Worm (Caenorhabditis elegans): Measurements from ENCODE around the gene ufd-3.

The ufd-3 gene

DNA sequence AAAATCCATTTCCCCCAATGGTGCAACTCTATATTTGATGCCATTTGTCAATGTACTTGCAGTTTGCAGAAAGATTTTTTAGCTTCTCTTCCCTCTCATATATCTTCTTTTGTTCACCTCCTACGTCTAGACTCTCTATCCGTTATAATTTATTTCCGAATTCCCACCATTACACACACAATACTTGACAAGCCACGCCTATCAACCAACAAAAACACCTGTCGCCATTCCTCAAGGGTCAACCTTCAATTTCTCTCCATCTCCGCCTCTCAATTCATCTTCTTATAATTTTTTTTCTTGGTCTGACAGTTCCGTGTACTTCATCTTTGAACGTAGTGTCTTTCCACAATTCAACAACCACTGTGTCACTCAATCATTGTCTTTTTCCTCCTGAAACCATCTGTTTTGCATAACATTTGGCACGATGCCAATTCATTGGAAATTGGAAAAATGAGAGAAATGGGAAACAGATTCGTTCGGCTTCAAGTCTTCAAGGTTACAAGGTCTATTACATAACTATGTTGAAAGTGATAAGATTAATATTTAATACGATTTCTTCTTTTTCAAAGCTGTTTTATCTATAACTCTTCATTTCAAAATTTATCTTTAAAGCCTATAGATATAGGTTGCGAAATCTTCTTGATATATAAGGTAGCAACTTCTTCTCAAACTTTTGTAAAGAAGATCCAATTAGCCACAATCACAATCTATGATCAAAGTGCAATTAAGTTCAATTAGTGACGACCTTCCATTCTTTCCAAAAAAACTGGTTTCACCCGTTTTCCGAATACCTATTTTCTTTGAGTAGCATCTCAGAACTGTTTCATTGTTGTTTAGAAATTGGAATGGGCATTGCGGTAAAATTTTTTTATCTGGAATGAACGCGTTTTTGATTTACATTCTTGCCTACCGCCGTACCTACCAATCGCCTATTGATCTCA is 46.4 kb downstream of the ufd-3 start (continued):
- TF ChIP-seq snpc-4 (tag; optimal IDR thresholded peaks at IDR 0.05), result no peak
- no peak for TF ChIP-seq aly-2 (tag; optimal IDR thresholded peaks at IDR 0.05)
- no peak for TF ChIP-seq lin-13 (GFP tag; optimal IDR thresholded peaks at IDR 0.05)
- TF ChIP-seq unc-30 (tag; optimal IDR thresholded peaks at IDR 0.05), result no peak
- TF ChIP-seq rnt-1 (tag; optimal IDR thresholded peaks at IDR 0.05), result peak; percentile 34
- TF ChIP-seq lin-39 (tag; optimal IDR thresholded peaks at IDR 0.05), result no peak
- no peak for TF ChIP-seq skn-1 (tag; optimal IDR thresholded peaks at IDR 0.05)
- peak; percentile 96 for TF ChIP-seq fkh-4 (tag; optimal IDR thresholded peaks at IDR 0.05; ENCODE audit: borderline replicate concordance)
- no peak for TF ChIP-seq ceh-90 (tag; optimal IDR thresholded peaks at IDR 0.05)
- TF ChIP-seq nhr-12 (tag; optimal IDR thresholded peaks at IDR 0.05), result no peak
- no peak for TF ChIP-seq hlh-4 (tag; optimal IDR thresholded peaks at IDR 0.05)
- TF ChIP-seq ztf-4 (tag; optimal IDR thresholded peaks at IDR 0.05), result no peak
- no peak for TF ChIP-seq nhr-84 (tag; optimal IDR thresholded peaks at IDR 0.05)
- no peak for TF ChIP-seq unc-86 (tag; optimal IDR thresholded peaks at IDR 0.05)
- no peak for TF ChIP-seq fkh-8 (tag; optimal IDR thresholded peaks at IDR 0.05)
- TF ChIP-seq lin-14 (GFP tag; optimal IDR thresholded peaks at IDR 0.05), result peak; percentile 45
- TF ChIP-seq nhr-77 (tag; optimal IDR thresholded peaks at IDR 0.05), result no peak
- TF ChIP-seq zip-4 (GFP tag; optimal IDR thresholded peaks at IDR 0.05), result no peak
- TF ChIP-seq nhr-11 (tag; optimal IDR thresholded peaks at IDR 0.05), result no peak
- no peak for TF ChIP-seq C16A3.4 (tag; optimal IDR thresholded peaks at IDR 0.05)
- no peak for TF ChIP-seq ces-1 (GFP tag; optimal IDR thresholded peaks at IDR 0.05)
- peak; percentile 2 for TF ChIP-seq blmp-1 (tag; optimal IDR thresholded peaks at IDR 0.05)
- TF ChIP-seq pax-3 (tag; optimal IDR thresholded peaks at IDR 0.05), result no peak
- TF ChIP-seq lin-15B (tag; optimal IDR thresholded peaks at IDR 0.05), result no peak
- no peak for TF ChIP-seq tlp-1 (tag; optimal IDR thresholded peaks at IDR 0.05)
- no peak for TF ChIP-seq hlh-17 (GFP tag; optimal IDR thresholded peaks at IDR 0.05; ENCODE audit: borderline replicate concordance)
- TF ChIP-seq nhr-71 (tag; optimal IDR thresholded peaks at IDR 0.05), result peak; percentile 18
- no peak for TF ChIP-seq aha-1 (tag; optimal IDR thresholded peaks at IDR 0.05)
- no peak for TF ChIP-seq lir-3 (tag; optimal IDR thresholded peaks at IDR 0.05; ENCODE audit: poor library complexity)
- TF ChIP-seq ztf-11 (tag; optimal IDR thresholded peaks at IDR 0.05), result peak in 1 of 2 experiments; percentile 39
- TF ChIP-seq efl-1 (optimal IDR thresholded peaks at IDR 0.05), result no peak
- no peak for TF ChIP-seq efl-1 (GFP tag; optimal IDR thresholded peaks at IDR 0.05 in 1 of 2)
- no peak for TF ChIP-seq unc-98 (GFP tag; IDR thresholded peaks at IDR 0.05)
- no peak for TF ChIP-seq C04F5.9 (tag; optimal IDR thresholded peaks at IDR 0.05)

DNA sequence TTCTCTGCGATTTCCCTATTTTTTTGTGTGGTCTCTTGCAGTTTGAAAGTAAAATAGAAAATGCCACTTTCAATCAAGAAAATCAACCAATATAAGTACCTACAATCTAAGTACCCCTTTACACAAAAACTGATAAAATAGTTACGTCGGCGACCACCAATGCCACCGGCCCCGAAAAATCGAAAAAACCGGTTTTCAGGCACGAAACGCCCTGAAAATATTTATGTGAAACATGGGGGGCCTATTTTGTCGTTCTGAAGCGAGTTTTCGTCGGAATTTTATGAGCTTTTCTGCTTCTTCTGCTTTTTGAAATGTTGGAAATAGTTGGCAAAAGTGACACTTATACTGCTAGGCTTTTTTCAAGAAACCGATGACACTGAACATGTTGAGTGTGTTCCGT is 48.1 kb downstream of the ufd-3 start:
- TF ChIP-seq unc-62 (GFP tag; optimal IDR thresholded peaks at IDR 0.05) (no peak), rnt-1 (tag; optimal IDR thresholded peaks at IDR 0.05) (no peak), tbx-2 (tag; optimal IDR thresholded peaks at IDR 0.05) (no peak), xbp-1 (tag; optimal IDR thresholded peaks at IDR 0.05) (no peak), nhr-71 (tag; optimal IDR thresholded peaks at IDR 0.05) (no peak), ztf-11 (tag; optimal IDR thresholded peaks at IDR 0.05) (no peak), lin-14 (GFP tag; optimal IDR thresholded peaks at IDR 0.05) (peak; percentile 12), efl-1 (optimal IDR thresholded peaks at IDR 0.05) (no peak), efl-1 (GFP tag; optimal IDR thresholded peaks at IDR 0.05 in 1 of 2) (peak in 1 of 2 experiments; percentile 64), nhr-76 (tag; optimal IDR thresholded peaks at IDR 0.05) (no peak), unc-86 (tag; optimal IDR thresholded peaks at IDR 0.05) (no peak), zag-1 (tag; optimal IDR thresholded peaks at IDR 0.05) (no peak), alr-1 (tag; optimal IDR thresholded peaks at IDR 0.05; ENCODE audit: borderline replicate concordance) (no peak), swsn-7 (tag; optimal IDR thresholded peaks at IDR 0.05) (no peak), unc-98 (GFP tag; IDR thresholded peaks at IDR 0.05) (no peak), nhr-20 (tag; optimal IDR thresholded peaks at IDR 0.05) (no peak), grh-1 (GFP tag; IDR thresholded peaks at IDR 0.05) (peak; percentile 82), nhr-19 (GFP tag; conservative IDR thresholded peaks at IDR 0.05) (no peak), unc-130 (tag; optimal IDR thresholded peaks at IDR 0.05) (no peak), ceh-90 (tag; optimal IDR thresholded peaks at IDR 0.05) (no peak), ets-5 (GFP tag; IDR thresholded peaks at IDR 0.05) (no peak), egl-27 (tag; optimal IDR thresholded peaks at IDR 0.05) (no peak), nhr-47 (tag; optimal IDR thresholded peaks at IDR 0.05) (no peak), nhr-85 (tag) (peak; percentile 39), dsc-1 (tag; optimal IDR thresholded peaks at IDR 0.05) (no peak), mdl-1 (tag; optimal IDR thresholded peaks at IDR 0.05) (no peak), isw-1 (GFP tag; IDR thresholded peaks at IDR 0.05) (no peak)
